Fruit fly (Drosophila melanogaster) ovary, adult (tissue): ENCODE data around the gene cd.
A peak's percentile ranks its signal among the peaks of the same experiment; 100 is the strongest.

ENCODE experiments used
- CG17801 ChIP-seq: fragments of 200-800 bp; optimal IDR thresholded peaks from 2 replicates; lab custom pipeline; 2019; ENCODE audit warnings: missing biosample characterization, mild to moderate bottlenecking, missing genetic modification characterization, moderate library complexity; ENCODE audit not compliant: partially characterized antibody

Gene cd

DNA sequence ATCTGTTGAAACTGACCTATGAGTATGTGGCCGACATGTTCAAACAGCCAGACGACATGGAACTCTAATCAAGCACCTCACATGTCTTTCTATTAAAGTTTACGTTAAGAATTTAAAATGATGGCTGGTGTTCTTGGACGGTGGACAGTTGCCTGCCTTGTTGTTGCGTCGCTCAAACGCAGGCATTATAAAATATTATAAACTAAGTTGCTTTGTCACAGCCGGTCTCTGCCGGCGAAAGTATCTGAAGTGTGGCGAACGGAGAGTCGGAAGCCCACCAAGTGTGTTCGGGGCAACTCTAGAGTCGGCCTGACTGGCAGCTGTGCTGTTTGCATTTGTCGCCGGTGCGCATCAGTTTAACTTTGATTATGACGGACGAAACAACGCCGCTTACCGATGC is at the start of gene cd:
Gene cd, plus strand, starts transcription at position 301 of the 400 bp plus-strand sequence.
- TF ChIP-seq CG17801 (GFP tag; lab: Kevin White, UChicago): no peak

DNA sequence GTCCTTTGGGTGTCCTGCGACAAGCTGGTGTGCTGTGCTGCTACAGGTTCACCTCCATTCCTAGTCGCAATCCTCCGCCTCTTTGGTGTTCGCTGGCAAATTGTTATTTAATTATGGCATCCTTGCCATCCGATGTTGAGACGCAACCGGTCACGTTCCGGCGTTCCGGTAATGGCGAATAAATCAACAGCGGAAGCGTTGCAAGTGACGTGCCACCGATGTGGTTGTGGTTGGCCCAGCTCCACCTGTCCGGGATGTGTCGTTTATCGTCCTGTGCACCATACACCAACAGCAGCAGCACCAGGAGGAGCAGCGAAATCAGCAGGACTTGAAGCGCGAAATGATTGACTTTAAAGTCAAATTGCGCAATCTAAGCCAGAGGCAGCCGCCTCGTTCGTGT is 44.9 kb upstream of the cd start:
- no peak for TF ChIP-seq CG17801 (GFP tag; lab: Kevin White, UChicago)

DNA sequence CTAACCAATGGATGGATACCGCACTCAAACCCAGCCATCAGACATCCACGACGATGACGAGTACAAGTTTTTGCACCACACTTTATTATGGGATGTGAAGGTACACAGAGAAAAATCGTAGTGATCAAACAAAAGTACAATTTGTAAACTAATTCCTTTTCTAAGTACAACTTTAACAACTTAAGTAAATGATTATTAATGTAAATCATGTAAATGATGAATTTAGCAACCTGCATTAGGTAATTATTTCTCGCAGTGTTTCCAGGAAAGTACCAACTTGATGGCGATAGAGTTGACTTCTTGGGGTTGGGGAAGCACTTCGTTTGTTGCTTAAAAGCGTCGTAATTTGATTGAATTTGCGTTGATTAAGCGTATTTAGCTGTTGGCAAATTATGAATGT is 31.6 kb upstream of the cd start:
- TF ChIP-seq CG17801 (GFP tag; lab: Kevin White, UChicago): no peak

DNA sequence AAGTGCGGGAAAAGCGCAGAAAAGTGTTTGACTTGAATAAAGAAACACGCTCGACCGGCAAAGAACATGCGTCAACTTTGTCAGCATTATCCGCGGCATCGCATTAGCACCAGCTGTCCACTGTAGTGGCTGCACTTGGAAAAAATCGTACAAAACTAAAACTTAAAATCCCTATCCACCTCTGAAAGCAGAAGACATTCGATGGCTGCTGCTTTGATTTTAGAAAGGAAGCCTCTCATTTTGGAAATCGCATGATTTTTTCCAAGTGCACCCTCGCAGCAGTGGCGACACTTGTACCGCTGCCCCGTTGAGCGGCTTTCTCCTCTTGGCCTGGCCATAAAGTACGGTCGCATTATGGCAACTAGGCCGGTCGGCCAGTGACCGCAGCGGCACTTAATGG is 30.5 kb upstream of the cd start:
- no peak for TF ChIP-seq CG17801 (GFP tag; lab: Kevin White, UChicago)

DNA sequence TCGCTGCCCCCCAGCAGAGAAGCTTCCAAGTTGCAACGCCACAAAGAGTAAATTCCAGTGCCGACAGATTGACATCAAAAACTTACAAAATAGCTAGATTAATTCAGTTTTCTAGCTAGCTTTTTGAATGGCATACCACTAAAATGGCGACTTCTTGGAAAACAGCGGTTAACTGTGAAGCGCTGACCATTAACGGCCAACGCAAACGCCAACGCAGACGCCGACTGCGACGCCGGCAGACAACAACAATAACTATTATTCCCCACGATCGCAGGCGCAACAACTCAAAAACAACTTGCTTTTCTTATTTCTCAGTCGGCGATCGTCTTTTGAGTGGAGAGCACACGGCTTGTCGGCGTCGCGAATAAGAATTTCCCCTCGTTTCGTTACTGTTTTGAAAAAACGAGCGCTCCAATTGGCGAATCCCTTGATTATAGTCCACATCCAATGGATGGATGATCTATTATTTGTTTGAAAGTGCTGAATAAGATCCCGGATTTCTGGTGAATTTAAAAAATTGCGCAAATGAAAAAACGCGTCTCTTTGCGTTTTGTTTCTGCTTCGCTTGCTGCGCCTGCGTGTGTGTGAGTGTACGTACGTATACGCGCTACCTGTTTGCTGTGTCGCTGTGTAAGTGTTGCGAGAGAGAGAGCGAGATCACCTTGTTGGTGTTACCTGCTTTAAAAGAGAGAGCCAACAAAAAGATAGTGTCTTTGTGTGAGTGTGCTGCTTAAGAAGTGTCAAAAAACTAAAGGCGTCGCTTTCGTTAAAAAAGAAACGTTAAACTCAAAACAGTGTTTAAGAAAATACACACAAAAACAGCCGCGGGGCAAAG is 28.1 kb upstream of the cd start:
- TF ChIP-seq CG17801 (GFP tag; lab: Kevin White, UChicago): peak; percentile 49

DNA sequence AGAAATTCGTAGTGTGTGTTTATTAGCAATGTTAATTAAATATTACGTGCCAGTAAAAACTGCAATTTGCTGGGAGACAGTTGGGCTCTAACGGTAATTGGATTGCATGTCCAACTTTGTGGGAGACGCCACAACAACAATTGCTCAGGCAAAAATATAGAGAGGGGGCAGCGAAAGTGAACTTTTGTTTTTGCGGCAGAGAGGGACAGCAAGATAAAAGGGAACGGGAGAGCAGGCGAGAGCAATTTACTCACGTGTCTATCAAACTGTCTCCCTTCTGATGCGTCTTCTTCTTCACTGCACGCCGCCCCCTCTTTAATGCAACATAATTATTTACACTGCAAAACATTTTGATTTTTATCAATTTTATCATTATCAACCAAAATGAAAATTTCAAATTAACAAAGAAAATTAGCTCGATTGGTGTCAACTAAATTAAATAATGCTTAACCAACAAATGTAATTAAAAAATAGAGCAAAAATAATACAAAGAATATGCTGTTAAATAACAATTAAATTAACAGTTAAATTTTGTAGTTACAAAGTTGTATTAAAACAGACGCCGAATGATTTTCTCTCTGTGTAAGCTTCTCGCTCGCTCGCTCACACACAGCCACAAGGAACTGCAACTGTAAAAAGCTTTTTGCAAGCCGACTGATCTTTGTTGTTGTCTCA is 27.3 kb upstream of the cd start:
- TF ChIP-seq CG17801 (GFP tag; lab: Kevin White, UChicago): peak; percentile 91

DNA sequence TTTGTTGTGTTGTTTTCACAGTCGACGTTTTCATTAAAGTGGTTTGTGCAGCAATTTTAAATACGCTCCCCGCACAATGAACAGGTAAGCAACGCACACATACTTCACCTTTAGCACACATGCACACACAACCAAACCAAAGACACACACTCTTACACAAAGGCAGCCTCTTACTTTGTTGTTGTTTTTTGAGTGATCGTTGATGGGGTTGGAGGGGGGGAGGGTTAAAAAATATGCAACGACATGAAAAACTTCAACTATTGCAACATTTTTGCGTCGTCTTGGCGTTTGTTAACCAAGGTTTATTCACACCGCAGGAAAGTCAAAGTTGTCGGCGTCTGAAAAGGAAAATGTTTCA is 26.8 kb upstream of the cd start:
- no peak for TF ChIP-seq CG17801 (GFP tag; lab: Kevin White, UChicago)

DNA sequence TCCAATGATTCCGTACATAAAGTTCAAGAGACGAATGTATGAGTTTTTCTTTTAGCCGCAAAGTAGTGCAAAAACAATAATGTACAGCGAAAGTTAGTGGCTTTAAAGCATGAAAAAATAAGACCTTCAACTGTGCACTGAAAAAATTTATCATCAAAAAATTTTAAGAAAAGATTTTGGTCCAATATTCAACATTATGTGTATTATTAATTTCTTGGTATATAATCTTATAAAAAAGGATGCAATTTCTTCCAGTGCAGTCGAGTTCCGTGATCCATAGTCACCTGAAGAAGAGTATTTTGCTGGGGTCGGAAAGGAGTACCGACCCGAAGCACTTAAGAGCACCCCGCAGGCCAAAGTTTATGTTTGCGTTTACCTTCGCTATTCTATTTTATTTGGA is 26.1 kb upstream of the cd start:
- TF ChIP-seq CG17801 (GFP tag; lab: Kevin White, UChicago): no peak

DNA sequence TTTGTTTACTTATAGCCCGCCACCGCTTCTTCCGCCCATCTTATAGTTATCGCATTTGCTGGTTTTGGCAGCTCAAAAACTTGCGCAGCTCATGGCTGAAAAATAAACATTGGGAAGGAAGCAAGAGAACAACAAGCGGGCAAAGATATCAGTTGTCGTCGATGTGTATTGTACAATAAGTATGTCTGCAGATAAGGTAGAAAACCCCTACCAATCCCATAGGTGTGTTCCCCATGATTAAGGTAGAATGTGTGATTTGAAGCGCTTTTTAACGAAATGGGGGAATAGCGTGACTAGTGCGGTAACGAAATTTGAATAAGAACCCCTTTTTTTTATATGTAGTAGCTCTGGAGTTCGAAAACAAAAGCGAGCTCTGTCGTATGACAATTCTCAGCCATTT is 25.6 kb upstream of the cd start:
- no peak for TF ChIP-seq CG17801 (GFP tag; lab: Kevin White, UChicago)

DNA sequence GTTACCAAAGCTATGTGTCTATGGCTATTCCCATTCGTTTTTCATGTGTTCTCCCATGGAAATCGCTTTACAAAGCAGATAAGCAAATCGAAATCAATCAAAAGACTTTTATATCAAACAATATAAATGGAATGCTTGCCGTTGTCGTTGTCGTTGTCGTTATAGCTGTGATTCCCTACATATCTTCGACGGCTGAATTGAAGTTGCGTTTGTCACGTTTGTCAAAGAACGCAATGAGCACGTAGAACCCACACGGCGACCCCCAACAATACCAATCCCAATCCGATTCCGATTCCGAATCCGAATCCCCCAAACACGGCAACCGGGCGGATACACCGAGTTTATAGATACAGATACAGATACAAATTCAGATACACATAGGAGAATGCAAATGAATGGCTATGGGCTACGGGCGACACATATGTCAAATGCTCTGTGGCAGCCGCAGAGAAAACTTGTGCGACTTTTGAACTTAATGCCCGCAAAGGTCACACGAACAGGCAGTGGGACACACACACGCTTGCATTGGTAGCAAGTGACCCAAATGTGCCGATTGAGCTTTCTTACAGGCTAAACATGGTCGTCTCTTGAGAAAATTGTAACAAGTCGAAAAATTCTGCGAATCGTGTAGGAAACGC is 24.9 kb upstream of the cd start:
- no peak for TF ChIP-seq CG17801 (GFP tag; lab: Kevin White, UChicago)

DNA sequence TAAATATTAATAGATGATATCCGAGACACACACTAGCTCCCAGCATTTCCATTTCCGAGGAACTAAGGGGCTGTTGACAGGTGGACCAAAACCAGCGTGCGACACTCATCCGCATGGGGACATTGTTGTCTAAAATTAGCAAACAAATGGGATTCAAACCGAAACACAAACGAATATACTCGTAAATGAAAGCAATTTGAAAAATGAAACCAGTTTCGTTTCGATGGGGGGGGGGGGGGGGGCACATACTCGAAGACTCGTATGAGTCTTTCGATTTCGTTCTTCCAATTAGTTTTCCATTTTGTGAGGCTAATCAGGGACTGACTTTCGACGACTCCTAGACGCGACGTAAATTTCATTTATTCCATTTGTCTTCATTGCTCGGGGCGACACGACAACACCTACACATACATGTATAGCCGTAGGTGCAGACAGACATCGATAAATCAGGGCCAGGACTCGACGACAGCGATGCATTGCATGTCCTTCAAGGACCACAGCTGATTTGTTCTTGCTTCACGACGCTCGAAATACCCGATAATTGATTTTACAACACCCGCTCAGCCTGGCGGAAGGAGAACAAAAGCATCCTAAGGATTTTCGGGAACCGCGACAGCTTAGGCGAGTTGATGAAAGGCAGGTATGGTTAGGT is 21.9 kb upstream of the cd start:
- TF ChIP-seq CG17801 (GFP tag; lab: Kevin White, UChicago): no peak

DNA sequence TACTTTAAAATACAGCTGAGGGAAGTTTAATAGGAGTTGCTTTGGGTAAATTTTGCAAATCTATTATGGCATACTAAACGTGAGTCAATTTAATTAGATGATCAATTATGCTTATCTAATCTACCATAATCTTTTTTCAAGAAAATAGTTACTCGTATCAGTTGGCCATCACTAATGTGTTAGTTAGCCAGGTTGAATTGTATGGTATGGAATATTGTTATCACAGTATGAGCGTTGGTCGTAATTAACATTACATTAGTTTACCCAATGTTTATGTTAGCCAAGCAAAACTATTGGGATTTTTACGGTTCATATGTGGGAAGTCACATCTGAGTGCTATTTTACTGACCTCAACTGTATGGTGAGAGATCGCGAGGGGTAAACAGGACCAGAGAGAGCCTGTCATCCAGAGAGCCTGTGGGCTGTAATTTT is 21.2 kb upstream of the cd start:
- TF ChIP-seq CG17801 (GFP tag; lab: Kevin White, UChicago): no peak

DNA sequence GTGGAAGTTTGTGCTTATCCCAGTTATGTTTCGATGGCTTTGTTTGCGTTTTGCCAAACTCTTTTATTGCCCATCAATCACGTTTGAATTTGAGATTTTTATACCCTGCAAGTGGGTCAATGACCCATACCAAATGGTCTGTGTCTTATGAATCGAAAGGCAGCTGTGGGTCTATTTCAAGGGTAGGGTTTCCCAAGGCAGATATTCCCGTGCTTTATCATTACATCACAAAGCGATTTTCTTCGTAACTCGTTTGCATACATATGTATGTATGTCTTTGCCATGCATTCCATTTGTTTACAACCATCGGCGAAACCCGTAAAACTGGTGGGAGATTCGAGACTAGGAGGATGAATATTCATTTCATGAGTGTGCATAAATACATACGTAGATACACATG is 19.3 kb upstream of the cd start:
- no peak for TF ChIP-seq CG17801 (GFP tag; lab: Kevin White, UChicago)

DNA sequence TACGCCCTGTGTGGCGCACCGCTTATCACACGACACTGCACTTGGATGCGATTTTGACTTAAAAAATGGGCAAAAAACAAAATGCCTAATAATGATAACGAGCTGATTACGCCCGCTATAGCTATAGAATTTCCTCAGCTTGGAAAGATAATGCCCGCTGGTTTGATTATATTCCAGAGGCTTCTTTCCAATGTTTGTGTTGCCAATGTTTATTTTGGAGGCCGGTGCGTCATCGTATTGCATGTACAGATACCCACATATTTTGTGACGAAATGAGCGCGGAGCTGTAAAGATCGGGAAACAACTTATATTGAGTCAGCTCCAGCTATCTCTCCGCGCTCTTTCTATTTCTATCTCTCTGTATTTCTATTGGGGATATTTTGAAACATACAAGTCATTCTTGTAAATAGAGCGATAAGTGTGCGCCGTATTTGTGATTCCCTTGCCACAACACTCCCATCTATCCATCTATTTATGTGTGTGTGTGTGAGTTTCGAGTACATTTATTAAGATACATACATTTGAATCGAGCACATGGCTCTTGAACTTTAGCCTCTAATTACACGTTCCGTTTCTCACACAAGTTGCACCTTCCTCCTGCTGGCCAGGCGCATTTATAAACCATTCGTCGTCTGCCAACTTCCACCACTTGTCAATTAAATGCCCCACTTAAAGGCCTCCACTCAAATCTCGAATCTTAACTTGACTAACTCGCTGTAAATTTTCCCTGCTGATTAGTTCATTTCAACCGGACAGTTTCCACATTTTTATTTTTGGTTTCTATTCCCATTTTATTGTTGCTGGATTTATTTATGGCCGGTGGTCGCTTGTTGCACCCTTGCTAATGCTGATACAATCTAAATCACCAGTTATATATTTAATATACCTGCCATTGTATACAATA is 10.5 kb upstream of the cd start:
- no peak for TF ChIP-seq CG17801 (GFP tag; lab: Kevin White, UChicago)
